Fruit fly (Drosophila melanogaster): ENCODE measurements around the gene Cog4.

Cog4 gene

dm6 chr2L:10504895-10505294 is 16.5 kb upstream of the Cog4 start (continued):
- TF ChIP-seq CG10209 (GFP tag; optimal IDR thresholded peaks at IDR 0.05), result no peak
- no peak for TF ChIP-seq CG12391 (tag; optimal IDR thresholded peaks at IDR 0.05)
- TF ChIP-seq ci (GFP tag; IDR thresholded peaks at IDR 0.05), result peak; percentile 68; the same call in 2 of the 3 replicates
- no peak for TF ChIP-seq Oli (tag; optimal IDR thresholded peaks at IDR 0.05)
- TF ChIP-seq unpg (GFP tag; optimal IDR thresholded peaks at IDR 0.05), result peak; percentile 34
- TF ChIP-seq CG9932 (GFP tag; IDR thresholded peaks at IDR 0.05), result no peak
- TF ChIP-seq dpn (GFP tag; optimal IDR thresholded peaks at IDR 0.05), result no peak
- no peak for TF ChIP-seq Poxn (GFP tag; IDR thresholded peaks at IDR 0.05)
- TF ChIP-seq unc-4 (GFP tag; IDR thresholded peaks at IDR 0.05; ENCODE audit: partially characterized antibody), result no peak
- TF ChIP-seq CG9609 (GFP tag; optimal IDR thresholded peaks at IDR 0.05), result no peak
- TF ChIP-seq esg (GFP tag; conservative IDR thresholded peaks at IDR 0.05), result no peak
- TF ChIP-seq CG34224 (GFP tag; IDR thresholded peaks at IDR 0.05; ENCODE audit: partially characterized antibody), result no peak
- no peak for TF ChIP-seq zen2 (GFP tag; IDR thresholded peaks at IDR 0.05; ENCODE audit: partially characterized antibody)
- no peak for TF ChIP-seq CG8290 (GFP tag; optimal IDR thresholded peaks at IDR 0.05)
- TF ChIP-seq CG8290 (tag; optimal IDR thresholded peaks at IDR 0.05), result peak; percentile 1 to 68
- no peak for TF ChIP-seq ken (GFP tag; IDR thresholded peaks at IDR 0.05)
- no peak for TF ChIP-seq fru (optimal IDR thresholded peaks at IDR 0.05)
- no peak for TF ChIP-seq fu2 (GFP tag; optimal IDR thresholded peaks at IDR 0.05)
- TF ChIP-seq CG1603 (tag; optimal IDR thresholded peaks at IDR 0.05), result peak; percentile 40
- TF ChIP-seq CG14014 (GFP tag; IDR thresholded peaks at IDR 0.05), result no peak
- TF ChIP-seq CG10565 (GFP tag; optimal IDR thresholded peaks at IDR 0.05), result no peak
- TF ChIP-seq CG4328 (GFP tag; optimal IDR thresholded peaks at IDR 0.05), result no peak
- no peak for TF ChIP-seq CG14860 (GFP tag; IDR thresholded peaks at IDR 0.05; ENCODE audit: partially characterized antibody)
- TF ChIP-seq CG1832 (GFP tag; optimal IDR thresholded peaks at IDR 0.05), result no peak
- no peak for TF ChIP-seq CG17829 (tag; optimal IDR thresholded peaks at IDR 0.05)
- TF ChIP-seq CG12236 (GFP tag; optimal IDR thresholded peaks at IDR 0.05), result peak; percentile 23
- TF ChIP-seq gce (GFP tag; IDR thresholded peaks at IDR 0.05), result 0 out of 3 replicates have a peak, but pooled peaks have one; percentile 12
- no peak for TF ChIP-seq Mrtf (GFP tag; IDR thresholded peaks at IDR 0.05)
- TF ChIP-seq gcm2 (GFP tag; optimal IDR thresholded peaks at IDR 0.05), result no peak
- no peak for TF ChIP-seq vnd (GFP tag; IDR thresholded peaks at IDR 0.05; ENCODE audit: partially characterized antibody)
- TF ChIP-seq CG17385 (GFP tag; optimal IDR thresholded peaks at IDR 0.05), result no peak
- TF ChIP-seq CG10979 (tag; optimal IDR thresholded peaks at IDR 0.05), result peak; percentile 12
- no peak for TF ChIP-seq CG14667 (GFP tag; IDR thresholded peaks at IDR 0.05)
- peak; percentile 27; the same call in 1 of the 2 replicates for TF ChIP-seq ara (GFP tag; IDR thresholded peaks at IDR 0.05)
- peak; percentile 48 for TF ChIP-seq CG3407 (GFP tag; optimal IDR thresholded peaks at IDR 0.05)
- TF ChIP-seq CG16813 (GFP tag; IDR thresholded peaks at IDR 0.05; ENCODE audit: partially characterized antibody), result no peak
- no peak for TF ChIP-seq CG7271 (tag; optimal IDR thresholded peaks at IDR 0.05)
- TF ChIP-seq Chrac-16 (GFP tag; optimal IDR thresholded peaks at IDR 0.05), result no peak
- no peak for TF ChIP-seq CG33213 (GFP tag; optimal IDR thresholded peaks at IDR 0.05)
- TF ChIP-seq lbe (GFP tag; optimal IDR thresholded peaks at IDR 0.05), result no peak
- TF ChIP-seq CG12942 (GFP tag; optimal IDR thresholded peaks at IDR 0.05), result no peak
- TF ChIP-seq Side (GFP tag; optimal IDR thresholded peaks at IDR 0.05), result peak; percentile 21
- TF ChIP-seq CG18764 (GFP tag; optimal IDR thresholded peaks at IDR 0.05), result no peak
- no peak for TF ChIP-seq az2 (GFP tag; optimal IDR thresholded peaks at IDR 0.05)
- TF ChIP-seq CG17612 (GFP tag; IDR thresholded peaks at IDR 0.05), result no peak
- TF ChIP-seq Sox100B (GFP tag; optimal IDR thresholded peaks at IDR 0.05), result no peak
- TF ChIP-seq CG1647 (GFP tag; optimal IDR thresholded peaks at IDR 0.05), result peak; percentile 3
- TF ChIP-seq Scr (GFP tag; IDR thresholded peaks at IDR 0.05; ENCODE audit: partially characterized antibody), result no peak
- peak; percentile 41 for TF ChIP-seq CG1233 (GFP tag; optimal IDR thresholded peaks at IDR 0.05)
- TF ChIP-seq croc (GFP tag; conservative IDR thresholded peaks at IDR 0.05), result no peak
- TF ChIP-seq tll (GFP tag; optimal IDR thresholded peaks at IDR 0.05), result no peak

Data from whole organism, embryonic.